Fruit fly (Drosophila melanogaster): ENCODE results near the gene CG13044.

dm6 chr3L:16303982-16304381 is 1.0 kb upstream of the CG13044 start, which contains the start of gene CG43249:
- no peak for TF ChIP-seq svp (GFP tag)
- TF ChIP-seq dac (GFP tag; optimal IDR thresholded peaks at IDR 0.05): no peak
- TF ChIP-seq fkh (GFP tag; optimal IDR thresholded peaks at IDR 0.05): no peak

Data from whole organism, prepupa.